Fruit fly (Drosophila melanogaster) whole organism, embryonic: ENCODE results near the gene CG31249.

ENCODE experiments used
- CG12071 ChIP-seq: fragments of 200-800 bp; sonication (Bioruptor generic); optimal IDR thresholded peaks from 3 replicates; lab custom pipeline; 2018; ENCODE audit warnings: missing biosample characterization, mild to moderate bottlenecking, missing genetic modification characterization
- CG12236 ChIP-seq: fragments of 200-800 bp; sonication (Bioruptor generic); optimal IDR thresholded peaks from 2 replicates; lab custom pipeline; 2016; ENCODE audit warnings: missing biosample characterization, missing genetic modification characterization
- CG13894 ChIP-seq: fragments of 200-800 bp; sonication (Bioruptor generic); optimal IDR thresholded peaks from 3 replicates; lab custom pipeline; 2018; ENCODE audit warnings: missing biosample characterization, mild to moderate bottlenecking, missing genetic modification characterization, moderate library complexity
- CG14050 ChIP-seq: fragments of 200-800 bp; sonication (Bioruptor generic); IDR thresholded peaks from 3 replicates; pipeline ENCODE4 v1.3.6; 2022; ENCODE audit warnings: missing biosample characterization, missing genetic modification characterization
- CG15269 ChIP-seq: fragments of 200-800 bp; sonication (Bioruptor generic); optimal IDR thresholded peaks from 2 replicates; lab custom pipeline; 2018; ENCODE audit warnings: missing biosample characterization, mild to moderate bottlenecking, missing genetic modification characterization, moderate library complexity
- CG15696 ChIP-seq: fragments of 200-800 bp; sonication (Bioruptor generic); optimal IDR thresholded peaks from 2 replicates; lab custom pipeline; 2019; ENCODE audit warnings: missing biosample characterization, mild to moderate bottlenecking, missing genetic modification characterization, moderate library complexity
- CG17385 ChIP-seq: fragments of 200-800 bp; sonication (Bioruptor generic); optimal IDR thresholded peaks from 3 replicates; lab custom pipeline; 2018; ENCODE audit warnings: missing biosample characterization, mild to moderate bottlenecking, missing genetic modification characterization
- CG18619 ChIP-seq: fragments of 200-800 bp; sonication (Bioruptor generic); optimal IDR thresholded peaks from 3 replicates; lab custom pipeline; 2017; ENCODE audit warnings: missing biosample characterization, mild to moderate bottlenecking, missing genetic modification characterization
- CG2889 ChIP-seq: fragments of 200-800 bp; sonication (Bioruptor generic); IDR thresholded peaks from 3 replicates; pipeline ENCODE4 v1.3.6; 2022; ENCODE audit warnings: missing biosample characterization, missing genetic modification characterization
- CG34224 ChIP-seq: fragments of 200-800 bp; sonication (Bioruptor generic); IDR thresholded peaks from 3 replicates; pipeline ENCODE4 v1.3.6; 2022; ENCODE audit warnings: missing biosample characterization, missing genetic modification characterization; ENCODE audit not compliant: partially characterized antibody
- CG3995 ChIP-seq: fragments of 200-800 bp; sonication (Bioruptor generic); optimal IDR thresholded peaks from 3 replicates; lab custom pipeline; 2016; ENCODE audit warnings: missing biosample characterization, missing genetic modification characterization
- CG43689 ChIP-seq: fragments of 200-800 bp; sonication (Bioruptor generic); IDR thresholded peaks from 2 replicates; pipeline ENCODE4 v1.3.6; 2022; ENCODE audit warnings: missing biosample characterization, missing genetic modification characterization
- CG4730 ChIP-seq: fragments of 200-800 bp; sonication (Bioruptor generic); IDR thresholded peaks from 2 replicates; pipeline ENCODE4 v1.3.6; 2022; ENCODE audit warnings: missing biosample characterization, missing genetic modification characterization
- CG6254 ChIP-seq: fragments of 200-800 bp; sonication (Bioruptor generic); optimal IDR thresholded peaks from 3 replicates; lab custom pipeline; 2017; ENCODE audit warnings: mild to moderate bottlenecking, missing biosample characterization, missing genetic modification reagents, missing genetic modification characterization
- CG8089 ChIP-seq: fragments of 200-800 bp; sonication (Bioruptor generic); optimal IDR thresholded peaks from 3 replicates; lab custom pipeline; 2016; ENCODE audit warnings: missing biosample characterization, missing genetic modification characterization
- CG9215 ChIP-seq: fragments of 200-800 bp; sonication (Bioruptor generic); IDR thresholded peaks from 2 replicates; pipeline ENCODE4 v1.3.6; 2022; ENCODE audit warnings: missing biosample characterization, missing genetic modification characterization
- CG9437 ChIP-seq: fragments of 200-800 bp; sonication (Bioruptor generic); optimal IDR thresholded peaks from 2 replicates; lab custom pipeline; 2018; ENCODE audit warnings: missing biosample characterization, mild to moderate bottlenecking, missing genetic modification characterization
- CG9727 ChIP-seq: fragments of 200-800 bp; sonication (Bioruptor generic); optimal IDR thresholded peaks from 3 replicates; lab custom pipeline; 2017; ENCODE audit warnings: missing biosample characterization, mild to moderate bottlenecking, missing genetic modification characterization
- D19B ChIP-seq: fragments of 200-800 bp; sonication (Bioruptor generic); optimal IDR thresholded peaks from 2 replicates; lab custom pipeline; 2017; ENCODE audit warnings: missing biosample characterization, mild to moderate bottlenecking, missing genetic modification characterization
- Dip2 ChIP-seq: fragments of 200-800 bp; sonication (Bioruptor generic); IDR thresholded peaks from 2 replicates; pipeline ENCODE4 v1.3.6; 2022; ENCODE audit warnings: missing biosample characterization, missing genetic modification characterization
- Doc3 ChIP-seq: fragments of 200-800 bp; sonication (Bioruptor generic); IDR thresholded peaks from 3 replicates; pipeline ENCODE4 v1.3.6; 2022; ENCODE audit warnings: missing biosample characterization, missing genetic modification characterization; ENCODE audit not compliant: partially characterized antibody
- Dref ChIP-seq: fragments of 200-800 bp; sonication (Bioruptor generic); IDR thresholded peaks from 2 replicates; pipeline ENCODE4 v1.3.6; 2022; ENCODE audit warnings: missing biosample characterization, missing genetic modification characterization
- Eip74EF ChIP-seq, 2 experiments: fragments of 200-800 bp in 1 of 2; fragments of >200 bp in 1 of 2; sonication (Bioruptor generic) in 1 of 2; optimal IDR thresholded peaks; 2 replicates each; lab custom pipeline; 2017 to 2019; ENCODE audit warnings: missing biosample characterization in 2 of 2, missing genetic modification characterization in 2 of 2, mild to moderate bottlenecking in 1 of 2, moderate library complexity in 1 of 2
- Fer1 ChIP-seq: fragments of 200-800 bp; sonication (Bioruptor generic); optimal IDR thresholded peaks from 2 replicates; lab custom pipeline; 2017; ENCODE audit warnings: missing biosample characterization, mild to moderate bottlenecking, missing genetic modification characterization
- HLH4C ChIP-seq: fragments of 200-800 bp; sonication (Bioruptor generic); IDR thresholded peaks from 3 replicates; pipeline ENCODE4 v1.3.6; 2022; ENCODE audit warnings: missing biosample characterization, missing genetic modification characterization; ENCODE audit not compliant: partially characterized antibody
- Hr39 ChIP-seq: fragments of >200 bp; optimal IDR thresholded peaks from 2 replicates; lab custom pipeline; 2017
- Jarid2 ChIP-seq: fragments of 200-800 bp; sonication (Bioruptor generic); optimal IDR thresholded peaks from 3 replicates; lab custom pipeline; 2017; ENCODE audit warnings: mild to moderate bottlenecking, missing biosample characterization, missing genetic modification reagents, missing genetic modification characterization
- MBD-R2 ChIP-seq: fragments of 200-800 bp; sonication (Bioruptor generic); IDR thresholded peaks from 2 replicates; pipeline ENCODE4 v1.3.6; 2022; ENCODE audit warnings: missing biosample characterization, missing genetic modification characterization
- Med ChIP-seq: fragments of 200-800 bp; sonication (Bioruptor generic); peaks from one replicate; lab custom pipeline; 2016; ENCODE audit warnings: missing biosample characterization, missing genetic modification characterization, mild to moderate bottlenecking, inconsistent platforms, moderate library complexity
- NC2β ChIP-seq: fragments of 200-800 bp; sonication (Bioruptor generic); optimal IDR thresholded peaks from 2 replicates; lab custom pipeline; 2016; ENCODE audit warnings: missing biosample characterization, missing genetic modification characterization
- Poxn ChIP-seq: fragments of 200-800 bp; sonication (Bioruptor generic); IDR thresholded peaks from 2 replicates; pipeline ENCODE4 v1.3.6; 2022; ENCODE audit warnings: missing biosample characterization, missing genetic modification characterization
- abd-A ChIP-seq: fragments of 200-800 bp; sonication (Bioruptor generic); optimal IDR thresholded peaks from 3 replicates; lab custom pipeline; 2019; ENCODE audit warnings: missing biosample characterization, mild to moderate bottlenecking, missing genetic modification characterization, moderate library complexity
- crp ChIP-seq, 2 experiments: fragments of 200-800 bp; sonication (Bioruptor generic); optimal IDR thresholded peaks; 2 replicates in 1 of 2; 3 replicates in 1 of 2; lab custom pipeline; 2017; ENCODE audit warnings: missing biosample characterization in 2 of 2, missing genetic modification characterization in 2 of 2, mild to moderate bottlenecking in 1 of 2, moderate library complexity in 1 of 2
- dm ChIP-seq: fragments of 200-800 bp; sonication (Bioruptor generic); optimal IDR thresholded peaks from 3 replicates; lab custom pipeline; 2016; ENCODE audit warnings: missing biosample characterization, missing genetic modification characterization
- dmrt11E ChIP-seq: fragments of 200-800 bp; sonication (Bioruptor generic); optimal IDR thresholded peaks from 3 replicates; lab custom pipeline; 2018; ENCODE audit warnings: missing biosample characterization, mild to moderate bottlenecking, missing genetic modification characterization, moderate library complexity
- gcm ChIP-seq: fragments of 200-800 bp; sonication (Bioruptor generic); optimal IDR thresholded peaks from 2 replicates; lab custom pipeline; 2019; ENCODE audit warnings: missing biosample characterization, mild to moderate bottlenecking, missing genetic modification characterization, moderate library complexity
- gem ChIP-seq: fragments of 200-800 bp; sonication (Bioruptor generic); optimal IDR thresholded peaks from 2 replicates; lab custom pipeline; 2019; ENCODE audit warnings: missing biosample characterization, mild to moderate bottlenecking, missing genetic modification characterization, moderate library complexity
- gfzf ChIP-seq: fragments of 200-800 bp; sonication (Bioruptor generic); optimal IDR thresholded peaks from 2 replicates; lab custom pipeline; 2016; ENCODE audit warnings: missing biosample characterization, mild to moderate bottlenecking, missing genetic modification characterization, moderate library complexity
- gsb ChIP-seq: fragments of 200-800 bp; sonication (Bioruptor generic); IDR thresholded peaks from 2 replicates; pipeline ENCODE4 v1.3.6; 2022; ENCODE audit warnings: missing biosample characterization, missing genetic modification characterization
- hb ChIP-seq: fragments of 200-800 bp; sonication (Bioruptor generic); IDR thresholded peaks from 3 replicates; pipeline ENCODE4 v1.3.6; 2022; ENCODE audit warnings: missing biosample characterization, missing genetic modification characterization; ENCODE audit not compliant: partially characterized antibody
- insv ChIP-seq, 2 experiments: fragments of 200-800 bp; sonication (Bioruptor generic); optimal IDR thresholded peaks; 3 replicates each; lab custom pipeline; 2016 to 2018; ENCODE audit warnings: missing biosample characterization in 2 of 2, missing genetic modification characterization in 2 of 2
- jing ChIP-seq: fragments of 200-800 bp; sonication (Bioruptor generic); optimal IDR thresholded peaks from 2 replicates; lab custom pipeline; 2018; ENCODE audit warnings: missing biosample characterization, mild to moderate bottlenecking, missing genetic modification characterization
- kah ChIP-seq: fragments of 200-800 bp; sonication (Bioruptor generic); optimal IDR thresholded peaks from 2 replicates; lab custom pipeline; 2018; ENCODE audit warnings: missing biosample characterization, mild to moderate bottlenecking, missing genetic modification characterization
- mam ChIP-seq: fragments of 200-800 bp; sonication (Bioruptor generic); optimal IDR thresholded peaks from 3 replicates; lab custom pipeline; 2016; ENCODE audit warnings: missing biosample characterization, missing genetic modification characterization
- pfk ChIP-seq: fragments of 200-800 bp; sonication (Bioruptor generic); optimal IDR thresholded peaks from 2 replicates; lab custom pipeline; 2018; ENCODE audit warnings: missing biosample characterization, mild to moderate bottlenecking, missing genetic modification characterization, moderate library complexity
- phol ChIP-seq: fragments of 200-800 bp; sonication (Bioruptor generic); optimal IDR thresholded peaks from 3 replicates; lab custom pipeline; 2018; ENCODE audit warnings: missing biosample characterization, mild to moderate bottlenecking, missing genetic modification characterization, moderate library complexity
- repo ChIP-seq: fragments of 200-800 bp; sonication (Bioruptor generic); optimal IDR thresholded peaks from 2 replicates; lab custom pipeline; 2016; ENCODE audit warnings: missing biosample characterization, missing genetic modification characterization
- sna ChIP-seq: fragments of 200-800 bp; sonication (Bioruptor generic); IDR thresholded peaks from 2 replicates; pipeline ENCODE4 v1.3.6; 2022; ENCODE audit warnings: missing biosample characterization, missing genetic modification characterization; ENCODE audit not compliant: partially characterized antibody
- sqz ChIP-seq: fragments of 200-800 bp; sonication (Bioruptor generic); optimal IDR thresholded peaks from 3 replicates; lab custom pipeline; 2018; ENCODE audit warnings: missing biosample characterization, mild to moderate bottlenecking, missing genetic modification characterization
- unc-4 ChIP-seq: fragments of 200-800 bp; sonication (Bioruptor generic); IDR thresholded peaks from 2 replicates; pipeline ENCODE4 v1.3.6; 2022; ENCODE audit warnings: missing biosample characterization, missing genetic modification characterization; ENCODE audit not compliant: partially characterized antibody
- vvl ChIP-seq: fragments of 200-800 bp; sonication (Bioruptor generic); IDR thresholded peaks from 2 replicates; pipeline ENCODE4 v1.3.6; 2022; ENCODE audit warnings: missing biosample characterization, missing genetic modification characterization

CG31249 gene

dm6 chr3R:17645239-17645638 lies 41.6 kb downstream of the CG31249 start (continued):
- TF ChIP-seq dmrt11E (tag; lab: Kevin White, UChicago) (no peak), NC2β (GFP tag; lab: Kevin White, UChicago) (no peak), Dref (GFP tag; lab: Robert Waterston, UW) (no peak), unc-4 (GFP tag; lab: Robert Waterston, UW) (no peak), MBD-R2 (GFP tag; lab: Robert Waterston, UW) (no peak), CG4730 (no peak), CG8089 (GFP tag; lab: Kevin White, UChicago) (no peak), CG9215 (GFP tag; lab: Robert Waterston, UW) (no peak), Eip74EF (GFP tag; optimal IDR thresholded peaks at IDR 0.05; lab: Kevin White, UChicago) (peak in 1 of 2 experiments; percentile 13), CG12236 (GFP tag; lab: Kevin White, UChicago) (no peak), CG9727 (GFP tag; lab: Kevin White, UChicago) (no peak), jing (GFP tag; lab: Kevin White, UChicago) (no peak), CG43689 (GFP tag; lab: Robert Waterston, UW) (no peak), gfzf (GFP tag; lab: Kevin White, UChicago) (no peak), CG9437 (GFP tag; lab: Kevin White, UChicago) (no peak), pfk (GFP tag; lab: Kevin White, UChicago) (no peak), CG2889 (no peak), CG17385 (GFP tag; lab: Kevin White, UChicago) (no peak), phol (tag; lab: Kevin White, UChicago) (no peak), mam (GFP tag; lab: Kevin White, UChicago) (no peak), CG34224 (GFP tag; lab: Robert Waterston, UW) (peak; percentile 54; the same call in 1 of the 3 replicates), CG3995 (no peak), CG15696 (tag; lab: Kevin White, UChicago) (no peak), CG14050 (GFP tag; lab: Robert Waterston, UW) (no peak), D19B (GFP tag; lab: Kevin White, UChicago) (no peak), Doc3 (GFP tag; lab: Robert Waterston, UW) (no peak), sna (GFP tag; lab: Robert Waterston, UW) (peak; percentile 63; the same call in 1 of the 2 replicates), hb (GFP tag; lab: Robert Waterston, UW) (peak; percentile 48; the same call in 1 of the 3 replicates), HLH4C (peak; percentile 59), sqz (no peak), Fer1 (no peak), CG13894 (tag; lab: Kevin White, UChicago) (no peak), Dip2 (no peak), vvl (peak; percentile 80), CG15269 (no peak), Med (peak; percentile 28), kah (GFP tag; lab: Kevin White, UChicago) (no peak), CG12071 (GFP tag; lab: Kevin White, UChicago) (no peak), Poxn (GFP tag; lab: Robert Waterston, UW) (no peak), dm (GFP tag; lab: Kevin White, UChicago) (no peak), crp (GFP tag; optimal IDR thresholded peaks at IDR 0.05; lab: Kevin White, UChicago) (no peak), gem (tag; lab: Kevin White, UChicago) (no peak), Hr39 (lab: Kevin White, UChicago) (no peak), repo (GFP tag; lab: Kevin White, UChicago) (no peak), CG6254 (GFP tag; lab: Kevin White, UChicago) (no peak), Jarid2 (GFP tag; lab: Kevin White, UChicago) (no peak), CG18619 (GFP tag; lab: Kevin White, UChicago) (no peak), abd-A (tag; lab: Kevin White, UChicago) (peak; percentile 36), gcm (no peak), gsb (GFP tag; lab: Robert Waterston, UW) (no peak), insv (GFP tag; optimal IDR thresholded peaks at IDR 0.05; lab: Kevin White, UChicago) (no peak)
